Worm (Caenorhabditis elegans): ENCODE data around the gene trxr-1.

Gene trxr-1

ce11 chrIV:6997918-6998317, 13.8 kb upstream of the trxr-1 start:
- TF ChIP-seq lin-32 (GFP tag; optimal IDR thresholded peaks at IDR 0.05) (peak; percentile 91), ztf-11 (tag; optimal IDR thresholded peaks at IDR 0.05) (no peak), sptf-1 (tag; optimal IDR thresholded peaks at IDR 0.05) (no peak)

- no peak for TF ChIP-seq nhr-2 (tag; optimal IDR thresholded peaks at IDR 0.05)
- TF ChIP-seq mep-1 (tag; optimal IDR thresholded peaks at IDR 0.05), result no peak
Measured at ce11 chrIV:6999206-6999605, 12.5 kb upstream of the trxr-1 start, which contains the start of gene C25A8.5. TSS of gene C25A8.5 (plus strand) at chrIV:6999506.

ce11 chrIV:7003323-7003722, 8.4 kb upstream of the trxr-1 start, which contains the start of gene cht-3:
TSS of gene cht-3 (plus strand) at chrIV:7003623.
- TF ChIP-seq bed-3 (GFP tag; optimal IDR thresholded peaks at IDR 0.05), result no peak
- TF ChIP-seq mls-2 (tag; optimal IDR thresholded peaks at IDR 0.05), result no peak
- no peak for TF ChIP-seq blmp-1 (tag; optimal IDR thresholded peaks at IDR 0.05)
- TF ChIP-seq M03D4.4 (tag; optimal IDR thresholded peaks at IDR 0.05), result no peak
- TF ChIP-seq elt-1 (tag; optimal IDR thresholded peaks at IDR 0.05; ENCODE audit: borderline replicate concordance, insufficient read depth), result no peak
- no peak for TF ChIP-seq tbx-8 (GFP tag; optimal IDR thresholded peaks at IDR 0.05)
- TF ChIP-seq cnd-1 (tag; optimal IDR thresholded peaks at IDR 0.05), result no peak
- TF ChIP-seq elt-3 (tag; optimal IDR thresholded peaks at IDR 0.05), result no peak
- no peak for TF ChIP-seq flh-1 (GFP tag; optimal IDR thresholded peaks at IDR 0.05)
- TF ChIP-seq lin-32 (GFP tag; optimal IDR thresholded peaks at IDR 0.05), result no peak

- TF ChIP-seq ztf-11 (tag; optimal IDR thresholded peaks at IDR 0.05) (no peak), snpc-4 (tag; optimal IDR thresholded peaks at IDR 0.05) (no peak), elt-3 (tag; optimal IDR thresholded peaks at IDR 0.05) (no peak), zip-8 (tag; optimal IDR thresholded peaks at IDR 0.05) (no peak), unc-39 (tag; optimal IDR thresholded peaks at IDR 0.05) (no peak), nhr-28 (tag; optimal IDR thresholded peaks at IDR 0.05) (no peak), ham-2 (GFP tag; optimal IDR thresholded peaks at IDR 0.05) (no peak), nhr-76 (tag; optimal IDR thresholded peaks at IDR 0.05) (no peak), flh-1 (GFP tag; optimal IDR thresholded peaks at IDR 0.05) (no peak), nhr-12 (tag; optimal IDR thresholded peaks at IDR 0.05) (no peak)
Measured at ce11 chrIV:7009531-7009930, 2.2 kb upstream of the trxr-1 start, which contains the start of gene C25A8.2. TSS of gene C25A8.2 (plus strand) at chrIV:7009831.

ce11 chrIV:7010195-7010594, 1.6 kb upstream of the trxr-1 start:
- TF ChIP-seq unc-62 (GFP tag; optimal IDR thresholded peaks at IDR 0.05) (no peak), mab-5 (tag; optimal IDR thresholded peaks at IDR 0.05) (no peak), elt-3 (tag; optimal IDR thresholded peaks at IDR 0.05) (no peak), mep-1 (tag; optimal IDR thresholded peaks at IDR 0.05) (no peak), nhr-12 (tag; optimal IDR thresholded peaks at IDR 0.05) (no peak), sem-2 (GFP tag; optimal IDR thresholded peaks at IDR 0.05) (no peak), ceh-39 (tag; optimal IDR thresholded peaks at IDR 0.05) (no peak), zip-8 (tag; optimal IDR thresholded peaks at IDR 0.05) (no peak), tbx-8 (GFP tag; optimal IDR thresholded peaks at IDR 0.05) (no peak), lin-13 (tag; optimal IDR thresholded peaks at IDR 0.05) (no peak), lin-32 (GFP tag; optimal IDR thresholded peaks at IDR 0.05) (no peak), ztf-11 (tag; optimal IDR thresholded peaks at IDR 0.05) (no peak), nhr-2 (tag; optimal IDR thresholded peaks at IDR 0.05) (no peak), unc-39 (tag; optimal IDR thresholded peaks at IDR 0.05) (no peak), cnd-1 (tag; optimal IDR thresholded peaks at IDR 0.05) (no peak), mls-2 (tag; optimal IDR thresholded peaks at IDR 0.05) (no peak), nhr-28 (tag; optimal IDR thresholded peaks at IDR 0.05) (no peak), flh-1 (GFP tag; optimal IDR thresholded peaks at IDR 0.05) (no peak), hlh-1 (tag; optimal IDR thresholded peaks at IDR 0.05) (no peak)

- TF ChIP-seq mab-5 (tag; optimal IDR thresholded peaks at IDR 0.05) (no peak), sptf-1 (tag; optimal IDR thresholded peaks at IDR 0.05) (no peak), nhr-237 (tag; optimal IDR thresholded peaks at IDR 0.05) (no peak), ham-2 (GFP tag; optimal IDR thresholded peaks at IDR 0.05) (no peak), blmp-1 (tag; optimal IDR thresholded peaks at IDR 0.05) (no peak), flh-1 (GFP tag; optimal IDR thresholded peaks at IDR 0.05) (no peak), bed-3 (GFP tag; optimal IDR thresholded peaks at IDR 0.05) (no peak), mep-1 (tag; optimal IDR thresholded peaks at IDR 0.05) (no peak), M03D4.4 (tag; optimal IDR thresholded peaks at IDR 0.05) (no peak), lsy-2 (tag; optimal IDR thresholded peaks at IDR 0.05) (no peak), ceh-39 (tag; optimal IDR thresholded peaks at IDR 0.05) (no peak), unc-62 (GFP tag; optimal IDR thresholded peaks at IDR 0.05) (no peak), lin-32 (GFP tag; optimal IDR thresholded peaks at IDR 0.05) (no peak), tbx-8 (GFP tag; optimal IDR thresholded peaks at IDR 0.05) (no peak)
Measured at ce11 chrIV:7010835-7011234, 919 bp upstream of the trxr-1 start, which contains the start of gene C25A8.1. TSS of gene C25A8.1 (plus strand) at chrIV:7011135.

Measured in whole organism, mixed stage, embryonic.